Fruit fly (Drosophila melanogaster): ENCODE measurements around the gene Syx17.

dm6 chr3L:4446273-4446672, 43.0 kb downstream of the Syx17 start, which contains the start of gene CG12607:
- TF ChIP-seq ttk (optimal IDR thresholded peaks at IDR 0.05): no peak
- no peak for TF ChIP-seq Myc (optimal IDR thresholded peaks at IDR 0.05)
- TF ChIP-seq insv (optimal IDR thresholded peaks at IDR 0.05): no peak
- TF ChIP-seq psq (optimal IDR thresholded peaks at IDR 0.05): no peak
- TF ChIP-seq Sin3A (optimal IDR thresholded peaks at IDR 0.05): no peak
